Fruit fly (Drosophila melanogaster) whole organism, embryonic: Measurements from ENCODE around the gene CG34180.

Experiments
- CG10274 ChIP-seq: fragments of 200-800 bp; sonication (Bioruptor generic); optimal IDR thresholded peaks from 3 replicates; lab custom pipeline; 2017; ENCODE audit warnings: missing biosample characterization, mild to moderate bottlenecking, missing genetic modification characterization
- CG10543 ChIP-seq: fragments of 200-800 bp; sonication (Bioruptor generic); optimal IDR thresholded peaks from 3 replicates; lab custom pipeline; 2017; ENCODE audit warnings: missing biosample characterization, mild to moderate bottlenecking, missing genetic modification characterization, moderate library complexity
- CG17829 ChIP-seq: fragments of 200-800 bp; optimal IDR thresholded peaks from 2 replicates; lab custom pipeline; 2019; ENCODE audit warnings: missing biosample characterization, mild to moderate bottlenecking, missing genetic modification characterization, moderate library complexity
- CG18764 ChIP-seq: fragments of 200-800 bp; sonication (Bioruptor generic); optimal IDR thresholded peaks from 3 replicates; lab custom pipeline; 2016; ENCODE audit warnings: missing biosample characterization, missing genetic modification characterization
- CG2875 ChIP-seq: fragments of 200-800 bp; sonication (Bioruptor generic); optimal IDR thresholded peaks from 2 replicates; lab custom pipeline; 2017; ENCODE audit warnings: missing biosample characterization, mild to moderate bottlenecking, missing genetic modification characterization, missing genetic modification reagents
- CG3281 ChIP-seq: fragments of 200-800 bp; sonication (Bioruptor generic); optimal IDR thresholded peaks from 3 replicates; lab custom pipeline; 2017; ENCODE audit warnings: missing biosample characterization, mild to moderate bottlenecking, missing genetic modification characterization
- CG33557 ChIP-seq: fragments of 200-800 bp; sonication (Bioruptor generic); optimal IDR thresholded peaks from 2 replicates; lab custom pipeline; 2019; ENCODE audit warnings: missing biosample characterization, mild to moderate bottlenecking, missing genetic modification characterization, moderate library complexity
- CG42726 ChIP-seq: fragments of 200-800 bp; sonication (Bioruptor generic); IDR thresholded peaks from 2 replicates; pipeline ENCODE4 v1.3.6; 2022; ENCODE audit warnings: missing biosample characterization, missing genetic modification characterization; ENCODE audit not compliant: partially characterized antibody
- CG4360 ChIP-seq: fragments of 200-800 bp; sonication (Bioruptor generic); IDR thresholded peaks from 2 replicates; pipeline ENCODE4 v1.3.6; 2022; ENCODE audit warnings: missing biosample characterization, missing genetic modification characterization
- CG5180 ChIP-seq: fragments of 200-800 bp; sonication (Bioruptor generic); optimal IDR thresholded peaks from 3 replicates; lab custom pipeline; 2017; ENCODE audit warnings: missing biosample characterization, missing genetic modification characterization, mild to moderate bottlenecking, moderate library complexity, missing genetic modification reagents
- CG7745 ChIP-seq: fragments of 200-800 bp; sonication (Bioruptor generic); optimal IDR thresholded peaks from 2 replicates; lab custom pipeline; 2018; ENCODE audit warnings: missing biosample characterization, mild to moderate bottlenecking, missing genetic modification characterization, moderate library complexity
- CG7987 ChIP-seq: fragments of 200-800 bp; sonication (Bioruptor generic); optimal IDR thresholded peaks from 2 replicates; lab custom pipeline; 2018; ENCODE audit warnings: missing biosample characterization, mild to moderate bottlenecking, missing genetic modification characterization, moderate library complexity
- CG8478 ChIP-seq: fragments of >200 bp; optimal IDR thresholded peaks from 2 replicates; lab custom pipeline; 2018
- Deaf1 ChIP-seq: fragments of 200-800 bp; optimal IDR thresholded peaks from 3 replicates; lab custom pipeline; 2019; ENCODE audit warnings: missing biosample characterization, mild to moderate bottlenecking, missing genetic modification characterization, moderate library complexity
- Eip74EF ChIP-seq, 2 experiments: fragments of 200-800 bp in 1 of 2; fragments of >200 bp in 1 of 2; sonication (Bioruptor generic) in 1 of 2; optimal IDR thresholded peaks; 2 replicates each; lab custom pipeline; 2017 to 2019; ENCODE audit warnings: missing biosample characterization in 2 of 2, missing genetic modification characterization in 2 of 2, mild to moderate bottlenecking in 1 of 2, moderate library complexity in 1 of 2
- Ets97D ChIP-seq: fragments of 200-800 bp; sonication (Bioruptor generic); optimal IDR thresholded peaks from 3 replicates; lab custom pipeline; 2016; ENCODE audit warnings: missing biosample characterization, missing genetic modification characterization
- Gsc ChIP-seq: fragments of 200-800 bp; sonication (Bioruptor generic); IDR thresholded peaks from 2 replicates; pipeline ENCODE4 v1.3.6; 2022; ENCODE audit warnings: missing biosample characterization, missing genetic modification characterization
- Hr78 ChIP-seq, 2 experiments: fragments of 200-800 bp in 1 of 2; fragments of >200 bp in 1 of 2; sonication (Bioruptor generic) in 1 of 2; optimal IDR thresholded peaks; 2 replicates each; lab custom pipeline; 2017 to 2019; ENCODE audit warnings: missing biosample characterization in 2 of 2, missing genetic modification characterization in 2 of 2, mild to moderate bottlenecking in 1 of 2, moderate library complexity in 1 of 2
- Jarid2 ChIP-seq: fragments of 200-800 bp; sonication (Bioruptor generic); optimal IDR thresholded peaks from 3 replicates; lab custom pipeline; 2017; ENCODE audit warnings: mild to moderate bottlenecking, missing biosample characterization, missing genetic modification reagents, missing genetic modification characterization
- Kr ChIP-seq: fragments of 200-800 bp; sonication (Bioruptor generic); optimal IDR thresholded peaks from 2 replicates; lab custom pipeline; 2017; ENCODE audit warnings: missing biosample characterization, mild to moderate bottlenecking, missing genetic modification characterization
- Max ChIP-seq: fragments of 200-800 bp; sonication (Bioruptor generic); optimal IDR thresholded peaks from 2 replicates; lab custom pipeline; 2016; ENCODE audit warnings: missing biosample characterization, mild to moderate bottlenecking, missing genetic modification characterization
- Mrtf ChIP-seq: fragments of 200-800 bp; sonication (Bioruptor generic); IDR thresholded peaks from 3 replicates; pipeline ENCODE4 v1.3.6; 2022; ENCODE audit warnings: missing biosample characterization, missing genetic modification characterization
- Nf-YB ChIP-seq: fragments of 200-800 bp; sonication (Bioruptor generic); optimal IDR thresholded peaks from 3 replicates; lab custom pipeline; 2019; ENCODE audit warnings: missing biosample characterization, mild to moderate bottlenecking, missing genetic modification characterization, moderate library complexity
- Stat92E ChIP-seq, 3 experiments: fragments of >200 bp in 2 of 3; fragments of 200-800 bp in 1 of 3; sonication (Bioruptor generic) in 1 of 3; optimal IDR thresholded peaks; 2 replicates each; lab custom pipeline; 2017 to 2019; ENCODE audit warnings: missing biosample characterization in 3 of 3, missing genetic modification characterization in 3 of 3, mild to moderate bottlenecking in 1 of 3, moderate library complexity in 1 of 3
- Tbp ChIP-seq: fragments of >200 bp; optimal IDR thresholded peaks from 2 replicates; lab custom pipeline; 2018; ENCODE audit warnings: missing biosample characterization, missing genetic modification characterization
- aop ChIP-seq: fragments of 200-800 bp; sonication (Bioruptor generic); IDR thresholded peaks from 2 replicates; pipeline ENCODE4 v1.3.6; 2022; ENCODE audit warnings: missing biosample characterization, missing genetic modification characterization
- ara ChIP-seq: fragments of 200-800 bp; sonication (Bioruptor generic); IDR thresholded peaks from 2 replicates; pipeline ENCODE4 v1.3.6; 2022; ENCODE audit warnings: missing biosample characterization, missing genetic modification characterization
- chm ChIP-seq: fragments of 200-800 bp; sonication (Bioruptor generic); IDR thresholded peaks from 2 replicates; pipeline ENCODE4 v1.3.6; 2022; ENCODE audit warnings: missing biosample characterization, missing genetic modification characterization
- corto ChIP-seq: fragments of 200-800 bp; sonication (Bioruptor generic); optimal IDR thresholded peaks from 2 replicates; lab custom pipeline; 2016; ENCODE audit warnings: missing biosample characterization, mild to moderate bottlenecking, missing genetic modification characterization, moderate library complexity
- dm ChIP-seq: fragments of 200-800 bp; sonication (Bioruptor generic); optimal IDR thresholded peaks from 3 replicates; lab custom pipeline; 2016; ENCODE audit warnings: missing biosample characterization, missing genetic modification characterization
- fru ChIP-seq: fragments of >200 bp; optimal IDR thresholded peaks from 2 replicates; lab custom pipeline; 2017
- gcm2 ChIP-seq: fragments of 200-800 bp; sonication (Bioruptor generic); optimal IDR thresholded peaks from 2 replicates; lab custom pipeline; 2016; ENCODE audit warnings: missing biosample characterization, missing genetic modification characterization
- gfzf ChIP-seq: fragments of 200-800 bp; sonication (Bioruptor generic); optimal IDR thresholded peaks from 2 replicates; lab custom pipeline; 2016; ENCODE audit warnings: missing biosample characterization, mild to moderate bottlenecking, missing genetic modification characterization, moderate library complexity
- ham ChIP-seq: fragments of 200-800 bp; sonication (Bioruptor generic); IDR thresholded peaks from 2 replicates; pipeline ENCODE4 v1.3.6; 2022; ENCODE audit warnings: missing biosample characterization, missing genetic modification characterization
- insv ChIP-seq, 2 experiments: fragments of 200-800 bp; sonication (Bioruptor generic); optimal IDR thresholded peaks; 3 replicates each; lab custom pipeline; 2016 to 2018; ENCODE audit warnings: missing biosample characterization in 2 of 2, missing genetic modification characterization in 2 of 2
- kni ChIP-seq: fragments of 200-800 bp; sonication (Bioruptor generic); optimal IDR thresholded peaks from 3 replicates; lab custom pipeline; 2017; ENCODE audit warnings: mild to moderate bottlenecking, missing biosample characterization, missing genetic modification reagents, missing genetic modification characterization
- oc ChIP-seq: fragments of 200-800 bp; sonication (Bioruptor generic); optimal IDR thresholded peaks from 2 replicates; lab custom pipeline; 2018; ENCODE audit warnings: missing biosample characterization, mild to moderate bottlenecking, missing genetic modification characterization, moderate library complexity
- prd ChIP-seq, 3 experiments: fragments of >200 bp in 2 of 3; fragments of 200-800 bp in 1 of 3; sonication (Bioruptor generic) in 1 of 3; optimal IDR thresholded peaks in 2 of 3; IDR thresholded peaks in 1 of 3; 2 replicates in 2 of 3; 3 replicates in 1 of 3; pipeline versions ENCODE4 v1.3.6 to Lab custom; 2017 to 2022; ENCODE audit warnings: missing biosample characterization in 1 of 3, missing genetic modification characterization in 1 of 3
- pzg ChIP-seq: fragments of 200-800 bp; sonication (Bioruptor generic); optimal IDR thresholded peaks from 3 replicates; lab custom pipeline; 2018; ENCODE audit warnings: missing biosample characterization, mild to moderate bottlenecking, missing genetic modification characterization, moderate library complexity
- ranshi ChIP-seq: fragments of 200-800 bp; sonication (Bioruptor generic); IDR thresholded peaks from 2 replicates; pipeline ENCODE4 v1.3.6; 2022; ENCODE audit warnings: missing biosample characterization, missing genetic modification characterization
- sens ChIP-seq: fragments of 200-800 bp; sonication (Bioruptor generic); peaks from one replicate; lab custom pipeline; 2016; ENCODE audit warnings: missing biosample characterization, missing genetic modification characterization
- slp2 ChIP-seq: fragments of 200-800 bp; sonication (Bioruptor generic); optimal IDR thresholded peaks from 2 replicates; lab custom pipeline; 2016; ENCODE audit warnings: missing biosample characterization, missing genetic modification characterization
- stwl ChIP-seq: fragments of 200-800 bp; sonication (Bioruptor generic); optimal IDR thresholded peaks from 3 replicates; lab custom pipeline; 2018; ENCODE audit warnings: missing biosample characterization, mild to moderate bottlenecking, missing genetic modification characterization, moderate library complexity
- tgo ChIP-seq: fragments of 200-800 bp; sonication (Bioruptor generic); IDR thresholded peaks from 3 replicates; pipeline ENCODE4 v1.3.6; 2022; ENCODE audit warnings: missing biosample characterization, missing genetic modification characterization
- unpg ChIP-seq: fragments of 200-800 bp; sonication (Bioruptor generic); optimal IDR thresholded peaks from 3 replicates; lab custom pipeline; 2018; ENCODE audit warnings: missing biosample characterization, mild to moderate bottlenecking, missing genetic modification characterization, moderate library complexity
- vvl ChIP-seq: fragments of 200-800 bp; sonication (Bioruptor generic); IDR thresholded peaks from 2 replicates; pipeline ENCODE4 v1.3.6; 2022; ENCODE audit warnings: missing biosample characterization, missing genetic modification characterization
- wek ChIP-seq: fragments of 200-800 bp; sonication (Bioruptor generic); optimal IDR thresholded peaks from 3 replicates; lab custom pipeline; 2018; ENCODE audit warnings: missing biosample characterization, mild to moderate bottlenecking, missing genetic modification characterization, moderate library complexity

CG34180 gene

dm6 chr2L:6077632-6078031 lies 17.3 kb downstream of the CG34180 start:
- TF ChIP-seq Hr78 (GFP tag; optimal IDR thresholded peaks at IDR 0.05; lab: Kevin White, UChicago), result no peak
- no peak for TF ChIP-seq wek (GFP tag; lab: Kevin White, UChicago)
- TF ChIP-seq Gsc (GFP tag; lab: Robert Waterston, UW), result no peak
- TF ChIP-seq slp2, result no peak
- no peak for TF ChIP-seq ranshi (GFP tag; lab: Robert Waterston, UW)
- TF ChIP-seq Mrtf, result no peak

DNA sequence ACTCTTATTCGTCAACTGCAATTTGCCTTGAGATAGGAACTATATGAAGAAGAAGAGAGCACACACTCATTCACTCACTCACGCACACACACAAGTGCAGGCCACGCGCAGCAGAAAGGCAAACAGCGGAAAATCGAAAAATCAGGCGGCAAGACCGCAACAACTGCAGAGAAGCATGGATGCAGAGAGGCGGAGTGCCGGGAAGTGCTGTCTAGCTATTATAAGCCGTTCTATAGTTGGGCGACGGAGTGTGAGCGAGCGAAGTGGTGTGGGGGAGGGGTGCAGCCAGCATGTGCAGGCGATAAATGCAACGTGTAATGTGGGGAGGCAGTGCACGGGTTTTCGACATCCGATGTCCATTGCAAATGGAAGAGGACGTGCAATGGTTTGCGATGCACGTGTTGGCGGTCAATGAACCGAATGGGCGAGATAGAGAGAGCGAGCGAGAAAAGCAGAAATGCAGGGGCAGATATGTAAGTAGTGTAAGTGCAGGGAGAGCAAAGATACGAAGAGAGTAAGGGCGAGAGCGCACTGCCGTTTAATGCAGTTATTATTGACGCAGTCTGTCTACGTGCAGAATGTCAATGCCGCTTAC lies 18.5 kb downstream of the CG34180 start:
- TF ChIP-seq oc (tag; lab: Kevin White, UChicago) (peak; percentile 70), gcm2 (peak; percentile 25), Ets97D (peak; percentile 6), CG2875 (GFP tag; lab: Kevin White, UChicago) (peak; percentile 11), CG3281 (GFP tag; lab: Kevin White, UChicago) (no peak), CG18764 (no peak), ara (peak; percentile 13; the same call in 1 of the 2 replicates), gfzf (no peak), Eip74EF (GFP tag; optimal IDR thresholded peaks at IDR 0.05; lab: Kevin White, UChicago) (no peak), stwl (tag; lab: Kevin White, UChicago) (peak; percentile 64), vvl (GFP tag; lab: Robert Waterston, UW) (peak; percentile 50; the same call in 1 of the 2 replicates), CG10274 (GFP tag; lab: Kevin White, UChicago) (no peak), corto (GFP tag; lab: Kevin White, UChicago) (no peak), Jarid2 (GFP tag; lab: Kevin White, UChicago) (peak; percentile 28), prd (optimal IDR thresholded peaks at IDR 0.05; lab: Kevin White, UChicago) (no peak), prd (GFP tag; IDR thresholded peaks at IDR 0.05; lab: Robert Waterston, UW) (peak; percentile 18; the same call in 1 of the 3 replicates), aop (peak; percentile 86), CG4360 (GFP tag; lab: Robert Waterston, UW) (peak; percentile 59; the same call in 1 of the 2 replicates), CG7987 (peak; percentile 69), CG10543 (GFP tag; lab: Kevin White, UChicago) (peak; percentile 15), kni (GFP tag; lab: Kevin White, UChicago) (peak; percentile 99), Stat92E (GFP tag; optimal IDR thresholded peaks at IDR 0.05; lab: Kevin White, UChicago) (peak in 1 of 3 experiments; percentile 47), ranshi (GFP tag; lab: Robert Waterston, UW) (no peak), ham (GFP tag; lab: Robert Waterston, UW) (no peak), fru (lab: Kevin White, UChicago) (peak; percentile 27), CG8478 (lab: Kevin White, UChicago) (peak; percentile 75), unpg (GFP tag; lab: Kevin White, UChicago) (no peak), Kr (GFP tag; lab: Kevin White, UChicago) (peak; percentile 78), insv (GFP tag; optimal IDR thresholded peaks at IDR 0.05; lab: Kevin White, UChicago) (peak in 1 of 2 experiments; percentile 74), Max (GFP tag; lab: Kevin White, UChicago) (peak; percentile 84), Deaf1 (tag; lab: Kevin White, UChicago) (peak; percentile 53), CG17829 (tag; lab: Kevin White, UChicago) (peak; percentile 46), sens (peak; percentile 78), CG42726 (peak; percentile 100), tgo (GFP tag; lab: Robert Waterston, UW) (no peak), dm (GFP tag; lab: Kevin White, UChicago) (peak; percentile 99), CG5180 (GFP tag; lab: Kevin White, UChicago) (peak; percentile 2), CG33557 (GFP tag; lab: Kevin White, UChicago) (peak; percentile 48), Nf-YB (peak; percentile 31), CG7745 (tag; lab: Kevin White, UChicago) (peak; percentile 60), Tbp (GFP tag; lab: Kevin White, UChicago) (peak; percentile 57), pzg (GFP tag; lab: Kevin White, UChicago) (no peak), chm (peak; percentile 41; the same call in 1 of the 2 replicates)
